Fruit fly (Drosophila melanogaster) whole organism, embryonic: ENCODE data around the gene gammaTub37C.

Source experiments
- ATbp ChIP-seq: fragments of 200-800 bp; sonication (Bioruptor generic); optimal IDR thresholded peaks from 2 replicates; lab custom pipeline; 2017; ENCODE audit warnings: missing biosample characterization, mild to moderate bottlenecking, missing genetic modification characterization, missing genetic modification reagents
- Atf6 ChIP-seq: fragments of 200-800 bp; sonication (Bioruptor generic); IDR thresholded peaks from 2 replicates; pipeline ENCODE4 v1.3.6; 2022; ENCODE audit warnings: missing biosample characterization, missing genetic modification characterization
- B-H1 ChIP-seq: fragments of 200-800 bp; sonication (Bioruptor generic); IDR thresholded peaks from 3 replicates; pipeline ENCODE4 v1.3.6; 2022; ENCODE audit warnings: missing biosample characterization, missing genetic modification characterization
- B-H2 ChIP-seq: fragments of 200-800 bp; sonication (Bioruptor generic); optimal IDR thresholded peaks from 2 replicates; lab custom pipeline; 2018; ENCODE audit warnings: missing biosample characterization, mild to moderate bottlenecking, missing genetic modification characterization
- Bteb2 ChIP-seq: fragments of 200-800 bp; sonication (Bioruptor generic); optimal IDR thresholded peaks from 2 replicates; lab custom pipeline; 2016; ENCODE audit warnings: missing biosample characterization, missing genetic modification characterization
- CG10267 ChIP-seq: fragments of 200-800 bp; sonication (Bioruptor generic); optimal IDR thresholded peaks from 2 replicates; lab custom pipeline; 2018; ENCODE audit warnings: missing biosample characterization, mild to moderate bottlenecking, missing genetic modification characterization, moderate library complexity
- CG11085 ChIP-seq: fragments of 200-800 bp; sonication (Bioruptor generic); IDR thresholded peaks from 2 replicates; pipeline ENCODE4 v1.3.6; 2022; ENCODE audit warnings: missing biosample characterization, missing genetic modification characterization
- CG1233 ChIP-seq: fragments of 200-800 bp; sonication (Bioruptor generic); optimal IDR thresholded peaks from 4 replicates; lab custom pipeline; 2018; ENCODE audit warnings: missing biosample characterization, mild to moderate bottlenecking, missing genetic modification characterization
- CG12744 ChIP-seq: fragments of 200-800 bp; sonication (Bioruptor generic); optimal IDR thresholded peaks from 2 replicates; lab custom pipeline; 2016; ENCODE audit warnings: missing biosample characterization, missing genetic modification characterization
- CG15011 ChIP-seq: fragments of 200-800 bp; sonication (Bioruptor generic); optimal IDR thresholded peaks from 3 replicates; lab custom pipeline; 2018; ENCODE audit warnings: missing biosample characterization, mild to moderate bottlenecking, missing genetic modification characterization
- CG15514 ChIP-seq: fragments of 200-800 bp; sonication (Bioruptor generic); optimal IDR thresholded peaks from 3 replicates; lab custom pipeline; 2017; ENCODE audit warnings: missing biosample characterization, missing genetic modification characterization, mild to moderate bottlenecking, moderate library complexity, missing genetic modification reagents
- CG17186 ChIP-seq: fragments of 200-800 bp; sonication (Bioruptor generic); optimal IDR thresholded peaks from 3 replicates; lab custom pipeline; 2017; ENCODE audit warnings: missing biosample characterization, missing genetic modification reagents, missing genetic modification characterization
- CG18599 ChIP-seq: fragments of 200-800 bp; sonication (Bioruptor generic); optimal IDR thresholded peaks from 3 replicates; lab custom pipeline; 2017; ENCODE audit warnings: missing biosample characterization, missing genetic modification characterization, mild to moderate bottlenecking, moderate library complexity, missing genetic modification reagents
- CG18764 ChIP-seq: fragments of 200-800 bp; sonication (Bioruptor generic); optimal IDR thresholded peaks from 3 replicates; lab custom pipeline; 2016; ENCODE audit warnings: missing biosample characterization, missing genetic modification characterization
- CG30431 ChIP-seq: fragments of 200-800 bp; sonication (Bioruptor generic); optimal IDR thresholded peaks from 2 replicates; lab custom pipeline; 2017; ENCODE audit warnings: missing biosample characterization, missing genetic modification characterization
- CG4282 ChIP-seq: fragments of 200-800 bp; sonication (Bioruptor generic); optimal IDR thresholded peaks from 2 replicates; lab custom pipeline; 2016; ENCODE audit warnings: missing biosample characterization, missing genetic modification characterization
- CG6254 ChIP-seq: fragments of 200-800 bp; sonication (Bioruptor generic); optimal IDR thresholded peaks from 3 replicates; lab custom pipeline; 2017; ENCODE audit warnings: mild to moderate bottlenecking, missing biosample characterization, missing genetic modification reagents, missing genetic modification characterization
- CG7556 ChIP-seq: fragments of 200-800 bp; sonication (Bioruptor generic); optimal IDR thresholded peaks from 2 replicates; lab custom pipeline; 2017; ENCODE audit warnings: missing biosample characterization, mild to moderate bottlenecking, missing genetic modification characterization
- CG7928 ChIP-seq: fragments of 200-800 bp; sonication (Bioruptor generic); optimal IDR thresholded peaks from 2 replicates; lab custom pipeline; 2017; ENCODE audit warnings: missing biosample characterization, mild to moderate bottlenecking, missing genetic modification characterization
- CG8765 ChIP-seq: fragments of 200-800 bp; sonication (Bioruptor generic); IDR thresholded peaks from 2 replicates; pipeline ENCODE4 v1.3.6; 2022; ENCODE audit warnings: missing biosample characterization, missing genetic modification characterization
- CG9876 ChIP-seq: fragments of 200-800 bp; sonication (Bioruptor generic); optimal IDR thresholded peaks from 2 replicates; lab custom pipeline; 2016; ENCODE audit warnings: missing biosample characterization, missing genetic modification characterization
- CG9932 ChIP-seq: fragments of 200-800 bp; sonication (Bioruptor generic); IDR thresholded peaks from 2 replicates; pipeline ENCODE4 v1.3.6; 2022; ENCODE audit warnings: missing biosample characterization, missing genetic modification characterization
- CkIIα-i1 ChIP-seq: fragments of 200-800 bp; sonication (Bioruptor generic); IDR thresholded peaks from 2 replicates; pipeline ENCODE4 v1.3.6; 2022; ENCODE audit warnings: missing biosample characterization, missing genetic modification characterization
- Fer3 ChIP-seq: fragments of 200-800 bp; sonication (Bioruptor generic); optimal IDR thresholded peaks from 2 replicates; lab custom pipeline; 2018; ENCODE audit warnings: missing biosample characterization, mild to moderate bottlenecking, missing genetic modification characterization, moderate library complexity
- H15 ChIP-seq: fragments of 200-800 bp; sonication (Bioruptor generic); IDR thresholded peaks from 3 replicates; pipeline ENCODE4 v1.3.6; 2022; ENCODE audit warnings: missing biosample characterization, missing genetic modification characterization
- HLHmδ ChIP-seq: fragments of 200-800 bp; sonication (Bioruptor generic); optimal IDR thresholded peaks from 2 replicates; lab custom pipeline; 2018; ENCODE audit warnings: missing biosample characterization, mild to moderate bottlenecking, missing genetic modification characterization, moderate library complexity
- Hmx ChIP-seq: fragments of 200-800 bp; sonication (Bioruptor generic); optimal IDR thresholded peaks from 2 replicates; lab custom pipeline; 2016; ENCODE audit warnings: missing biosample characterization, missing genetic modification characterization
- MBD-R2 ChIP-seq: fragments of 200-800 bp; sonication (Bioruptor generic); IDR thresholded peaks from 2 replicates; pipeline ENCODE4 v1.3.6; 2022; ENCODE audit warnings: missing biosample characterization, missing genetic modification characterization
- Max ChIP-seq: fragments of 200-800 bp; sonication (Bioruptor generic); optimal IDR thresholded peaks from 2 replicates; lab custom pipeline; 2016; ENCODE audit warnings: missing biosample characterization, mild to moderate bottlenecking, missing genetic modification characterization
- Myb ChIP-seq: fragments of 200-800 bp; sonication (Bioruptor generic); optimal IDR thresholded peaks from 2 replicates; lab custom pipeline; 2016; ENCODE audit warnings: missing biosample characterization, missing genetic modification characterization
- NC2α ChIP-seq: fragments of 200-800 bp; sonication (Bioruptor generic); optimal IDR thresholded peaks from 2 replicates; lab custom pipeline; 2016; ENCODE audit warnings: missing biosample characterization, missing genetic modification characterization
- NC2β ChIP-seq: fragments of 200-800 bp; sonication (Bioruptor generic); optimal IDR thresholded peaks from 2 replicates; lab custom pipeline; 2016; ENCODE audit warnings: missing biosample characterization, missing genetic modification characterization
- Nf-YB ChIP-seq: fragments of 200-800 bp; sonication (Bioruptor generic); optimal IDR thresholded peaks from 3 replicates; lab custom pipeline; 2019; ENCODE audit warnings: missing biosample characterization, mild to moderate bottlenecking, missing genetic modification characterization, moderate library complexity
- Oaz ChIP-seq: fragments of 200-800 bp; sonication (Bioruptor generic); IDR thresholded peaks from 2 replicates; pipeline ENCODE4 v1.3.6; 2022; ENCODE audit warnings: missing biosample characterization, missing genetic modification characterization
- Pdp1 ChIP-seq, 2 experiments: fragments of 200-800 bp; sonication (Bioruptor generic); optimal IDR thresholded peaks; 3 replicates each; lab custom pipeline; 2016; ENCODE audit warnings: missing biosample characterization in 2 of 2, missing genetic modification characterization in 2 of 2, mild to moderate bottlenecking in 1 of 2, moderate library complexity in 1 of 2
- Ravus ChIP-seq: fragments of 200-800 bp; sonication (Bioruptor generic); IDR thresholded peaks from 2 replicates; pipeline ENCODE4 v1.3.6; 2022; ENCODE audit warnings: missing biosample characterization, missing genetic modification characterization
- Rx ChIP-seq: fragments of 200-800 bp; sonication (Bioruptor generic); IDR thresholded peaks from 2 replicates; pipeline ENCODE4 v1.3.6; 2022; ENCODE audit warnings: missing biosample characterization, missing genetic modification characterization
- Sox102F ChIP-seq: fragments of 200-800 bp; sonication (Bioruptor generic); optimal IDR thresholded peaks from 2 replicates; lab custom pipeline; 2018; ENCODE audit warnings: missing biosample characterization, mild to moderate bottlenecking, missing genetic modification characterization, moderate library complexity
- Trl ChIP-seq, 3 experiments: fragments of >200 bp in 2 of 3; fragments of 200-800 bp in 1 of 3; sonication (Bioruptor generic) in 1 of 3; optimal IDR thresholded peaks; 2 replicates in 1 of 3; 3 replicates in 2 of 3; lab custom pipeline; 2016 to 2017; ENCODE audit warnings: missing biosample characterization in 1 of 3, missing genetic modification characterization in 1 of 3
- ash1 ChIP-seq: fragments of 200-800 bp; sonication (Bioruptor generic); optimal IDR thresholded peaks from 2 replicates; lab custom pipeline; 2018; ENCODE audit warnings: missing biosample characterization, mild to moderate bottlenecking, missing genetic modification characterization
- btn ChIP-seq: fragments of 200-800 bp; sonication (Bioruptor generic); optimal IDR thresholded peaks from 2 replicates; lab custom pipeline; 2016; ENCODE audit warnings: missing biosample characterization, missing genetic modification characterization
- cg ChIP-seq: fragments of 200-800 bp; sonication (Bioruptor generic); optimal IDR thresholded peaks from 3 replicates; lab custom pipeline; 2019; ENCODE audit warnings: missing biosample characterization, mild to moderate bottlenecking, missing genetic modification characterization, moderate library complexity
- da ChIP-seq: fragments of 200-800 bp; sonication (Bioruptor generic); optimal IDR thresholded peaks from 2 replicates; lab custom pipeline; 2016; ENCODE audit warnings: missing biosample characterization, missing genetic modification characterization
- dati ChIP-seq: fragments of 200-800 bp; sonication (Bioruptor generic); IDR thresholded peaks from 2 replicates; pipeline ENCODE4 v1.3.6; 2022; ENCODE audit warnings: missing biosample characterization, missing genetic modification characterization
- ftz-f1 ChIP-seq: fragments of 200-800 bp; sonication (Bioruptor generic); optimal IDR thresholded peaks from 2 replicates; lab custom pipeline; 2016; ENCODE audit warnings: missing biosample characterization, missing genetic modification characterization
- gcm2 ChIP-seq: fragments of 200-800 bp; sonication (Bioruptor generic); optimal IDR thresholded peaks from 2 replicates; lab custom pipeline; 2016; ENCODE audit warnings: missing biosample characterization, missing genetic modification characterization
- grn ChIP-seq: fragments of 200-800 bp; sonication (Bioruptor generic); optimal IDR thresholded peaks from 3 replicates; lab custom pipeline; 2017; ENCODE audit warnings: missing biosample characterization, missing genetic modification characterization
- oc ChIP-seq: fragments of 200-800 bp; sonication (Bioruptor generic); optimal IDR thresholded peaks from 2 replicates; lab custom pipeline; 2018; ENCODE audit warnings: missing biosample characterization, mild to moderate bottlenecking, missing genetic modification characterization, moderate library complexity
- run ChIP-seq: fragments of 200-800 bp; sonication (Bioruptor generic); optimal IDR thresholded peaks from 3 replicates; lab custom pipeline; 2018; ENCODE audit warnings: missing biosample characterization, mild to moderate bottlenecking, missing genetic modification characterization
- seq ChIP-seq: fragments of 200-800 bp; sonication (Bioruptor generic); IDR thresholded peaks from 2 replicates; pipeline ENCODE4 v1.3.6; 2022; ENCODE audit warnings: missing biosample characterization, missing genetic modification characterization
- stwl ChIP-seq: fragments of 200-800 bp; sonication (Bioruptor generic); optimal IDR thresholded peaks from 3 replicates; lab custom pipeline; 2018; ENCODE audit warnings: missing biosample characterization, mild to moderate bottlenecking, missing genetic modification characterization, moderate library complexity
- tin ChIP-seq: fragments of 200-800 bp; sonication (Bioruptor generic); optimal IDR thresholded peaks from 3 replicates; lab custom pipeline; 2016; ENCODE audit warnings: missing biosample characterization, missing genetic modification characterization

gammaTub37C gene

dm6 chr2L:19200211-19200610, 14.7 kb upstream of the gammaTub37C start (continued):
- TF ChIP-seq oc (tag; lab: Kevin White, UChicago) (no peak), Fer3 (tag; lab: Kevin White, UChicago) (no peak), gcm2 (GFP tag; lab: Kevin White, UChicago) (no peak), dati (GFP tag; lab: Robert Waterston, UW) (no peak), tin (GFP tag; lab: Kevin White, UChicago) (peak; percentile 41), HLHmδ (no peak), ash1 (no peak), cg (GFP tag; lab: Kevin White, UChicago) (no peak), CG18599 (peak; percentile 49), CG18764 (GFP tag; lab: Kevin White, UChicago) (no peak), CG11085 (GFP tag; lab: Robert Waterston, UW) (no peak), Nf-YB (GFP tag; lab: Kevin White, UChicago) (no peak), Sox102F (GFP tag; lab: Kevin White, UChicago) (peak; percentile 39), Pdp1 (GFP tag; optimal IDR thresholded peaks at IDR 0.05; lab: Kevin White, UChicago) (peak; percentile 38 to 39), run (tag; lab: Kevin White, UChicago) (no peak), ftz-f1 (no peak), CkIIα-i1 (no peak), btn (GFP tag; lab: Kevin White, UChicago) (peak; percentile 5), Atf6 (GFP tag; lab: Robert Waterston, UW) (no peak), Hmx (GFP tag; lab: Kevin White, UChicago) (no peak), Oaz (GFP tag; lab: Robert Waterston, UW) (no peak), NC2β (no peak), CG15011 (no peak), ATbp (no peak), NC2α (GFP tag; lab: Kevin White, UChicago) (no peak), Rx (0 out of 2 replicates have a peak, but pooled peaks have one; percentile 12), CG7928 (no peak), CG15514 (GFP tag; lab: Kevin White, UChicago) (peak; percentile 3), CG30431 (no peak), da (GFP tag; lab: Kevin White, UChicago) (no peak), CG7556 (GFP tag; lab: Kevin White, UChicago) (peak; percentile 33), CG10267 (tag; lab: Kevin White, UChicago) (no peak), CG8765 (GFP tag; lab: Robert Waterston, UW) (no peak), CG17186 (GFP tag; lab: Kevin White, UChicago) (no peak), Ravus (GFP tag; lab: Robert Waterston, UW) (no peak), CG6254 (GFP tag; lab: Kevin White, UChicago) (no peak), B-H2 (GFP tag; lab: Kevin White, UChicago) (no peak), CG9876 (GFP tag; lab: Kevin White, UChicago) (no peak), Bteb2 (GFP tag; lab: Kevin White, UChicago) (no peak), CG9932 (GFP tag; lab: Robert Waterston, UW) (no peak), Myb (GFP tag; lab: Kevin White, UChicago) (no peak), H15 (GFP tag; lab: Robert Waterston, UW) (no peak), stwl (tag; lab: Kevin White, UChicago) (no peak), CG12744 (GFP tag; lab: Kevin White, UChicago) (no peak), B-H1 (GFP tag; lab: Robert Waterston, UW) (no peak), grn (GFP tag; lab: Kevin White, UChicago) (no peak), Trl (optimal IDR thresholded peaks at IDR 0.05; lab: Kevin White, UChicago) (no peak), Trl (GFP tag; optimal IDR thresholded peaks at IDR 0.05; lab: Kevin White, UChicago) (no peak), MBD-R2 (GFP tag; lab: Robert Waterston, UW) (no peak), Max (GFP tag; lab: Kevin White, UChicago) (no peak), CG4282 (GFP tag; lab: Kevin White, UChicago) (no peak), seq (GFP tag; lab: Robert Waterston, UW) (no peak), CG1233 (GFP tag; lab: Kevin White, UChicago) (no peak)
